Worm (Caenorhabditis elegans) whole organism, L4/young adult: Measurements from ENCODE around the gene ins-4.

ENCODE experiments used
- dao-5 ChIP-seq: sonication (generic microtip); optimal IDR thresholded peaks from 2 replicates; lab custom pipeline; 2016; ENCODE audit warnings: missing genotype, missing genetic modification characterization, moderate library complexity, missing compliant biosample characterization
- him-1 ChIP-seq: sonication (generic microtip); optimal IDR thresholded peaks from 2 replicates; lab custom pipeline; 2016; ENCODE audit warnings: missing genotype, missing genetic modification reagents, missing genetic modification characterization, missing compliant biosample characterization

DNA sequence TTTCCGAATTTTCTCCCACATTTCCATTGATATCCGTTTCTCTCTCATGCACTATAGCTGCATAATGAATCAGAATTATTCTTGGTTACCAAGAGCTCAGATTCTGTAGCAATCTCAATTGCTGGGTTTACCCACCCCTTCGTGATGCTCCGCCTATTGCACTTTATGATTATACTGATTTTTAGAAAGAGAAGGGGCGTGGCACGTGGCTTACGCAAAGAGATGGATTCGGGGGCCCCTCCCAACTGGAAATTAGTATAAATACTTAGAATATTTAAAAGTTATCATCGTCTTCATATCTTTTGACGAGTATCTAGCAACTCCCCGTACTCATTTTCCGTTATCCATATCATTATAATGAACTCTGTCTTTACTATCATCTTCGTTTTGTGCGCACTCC lies 4.0 kb downstream of the ins-4 start, which contains the start of gene ins-6:
- TF ChIP-seq dao-5 (no peak), him-1 (tag; lab: Kevin White, UChicago) (no peak)
